Fruit fly (Drosophila melanogaster): ENCODE measurements around the gene LSm3.

The LSm3 gene

dm6 chr3R:23981645-23982044 lies 14.4 kb upstream of the LSm3 start:
- TF ChIP-seq usp (GFP tag; optimal IDR thresholded peaks at IDR 0.05) (no peak), EcR (GFP tag; optimal IDR thresholded peaks at IDR 0.05) (no peak), CG8478 (optimal IDR thresholded peaks at IDR 0.05) (no peak), Dll (optimal IDR thresholded peaks at IDR 0.05) (no peak), pan (optimal IDR thresholded peaks at IDR 0.05) (no peak), psq (optimal IDR thresholded peaks at IDR 0.05) (no peak)

- TF ChIP-seq psq (optimal IDR thresholded peaks at IDR 0.05) (no peak), CG8478 (optimal IDR thresholded peaks at IDR 0.05) (no peak), Dll (optimal IDR thresholded peaks at IDR 0.05) (no peak), pan (optimal IDR thresholded peaks at IDR 0.05) (no peak), usp (GFP tag; optimal IDR thresholded peaks at IDR 0.05) (no peak), EcR (GFP tag; optimal IDR thresholded peaks at IDR 0.05) (no peak)
Measured at dm6 chr3R:23986479-23986930, 9.6 kb upstream of the LSm3 start, which contains the start of the genes CG13603 and CG5902. Gene CG13603, minus strand, starts transcription at chr3R:23986569. Gene CG5902, plus strand, starts transcription at chr3R:23986642.

- TF ChIP-seq CG8478 (optimal IDR thresholded peaks at IDR 0.05) = no peak
- TF ChIP-seq EcR (GFP tag; optimal IDR thresholded peaks at IDR 0.05) = no peak
- TF ChIP-seq pan (optimal IDR thresholded peaks at IDR 0.05) = no peak
- no peak for TF ChIP-seq Dll (optimal IDR thresholded peaks at IDR 0.05)
- no peak for TF ChIP-seq usp (GFP tag; optimal IDR thresholded peaks at IDR 0.05)
- TF ChIP-seq psq (optimal IDR thresholded peaks at IDR 0.05) = no peak
Measured at dm6 chr3R:23991364-23991763, 4.7 kb upstream of the LSm3 start.

dm6 chr3R:23992823-23993797 lies 3.0 kb upstream of the LSm3 start, which contains the start of the genes Epp and Rab7:
Gene Epp, minus strand, starts transcription at chr3R:23992916.
Gene Rab7, plus strand, starts transcription at chr3R:23993008.
- TF ChIP-seq Dll (optimal IDR thresholded peaks at IDR 0.05) = no peak
- TF ChIP-seq EcR (GFP tag; optimal IDR thresholded peaks at IDR 0.05) = no peak
- TF ChIP-seq usp (GFP tag; optimal IDR thresholded peaks at IDR 0.05) = no peak
- TF ChIP-seq pan (optimal IDR thresholded peaks at IDR 0.05) = no peak
- no peak for TF ChIP-seq psq (optimal IDR thresholded peaks at IDR 0.05)
- no peak for TF ChIP-seq CG8478 (optimal IDR thresholded peaks at IDR 0.05)

dm6 chr3R:23994578-23994977 lies 1.5 kb upstream of the LSm3 start:
- no peak for TF ChIP-seq usp (GFP tag; optimal IDR thresholded peaks at IDR 0.05)
- no peak for TF ChIP-seq Dll (optimal IDR thresholded peaks at IDR 0.05)
- TF ChIP-seq EcR (GFP tag; optimal IDR thresholded peaks at IDR 0.05) = no peak
- TF ChIP-seq pan (optimal IDR thresholded peaks at IDR 0.05) = no peak
- TF ChIP-seq CG8478 (optimal IDR thresholded peaks at IDR 0.05) = no peak
- no peak for TF ChIP-seq psq (optimal IDR thresholded peaks at IDR 0.05)

dm6 chr3R:23995460-23995859 lies 602 bp upstream of the LSm3 start, which contains the start of gene CG33108:
Gene CG33108, plus strand, starts transcription at chr3R:23995659.
- TF ChIP-seq usp (GFP tag; optimal IDR thresholded peaks at IDR 0.05) = no peak
- TF ChIP-seq pan (optimal IDR thresholded peaks at IDR 0.05) = no peak
- TF ChIP-seq CG8478 (optimal IDR thresholded peaks at IDR 0.05) = no peak
- no peak for TF ChIP-seq Dll (optimal IDR thresholded peaks at IDR 0.05)
- no peak for TF ChIP-seq psq (optimal IDR thresholded peaks at IDR 0.05)
- TF ChIP-seq EcR (GFP tag; optimal IDR thresholded peaks at IDR 0.05) = no peak

dm6 chr3R:24001150-24001549 lies 5.1 kb downstream of the LSm3 start:
- no peak for TF ChIP-seq EcR (GFP tag; optimal IDR thresholded peaks at IDR 0.05)
- no peak for TF ChIP-seq usp (GFP tag; optimal IDR thresholded peaks at IDR 0.05)
- no peak for TF ChIP-seq CG8478 (optimal IDR thresholded peaks at IDR 0.05)
- no peak for TF ChIP-seq psq (optimal IDR thresholded peaks at IDR 0.05)
- TF ChIP-seq pan (optimal IDR thresholded peaks at IDR 0.05) = no peak
- TF ChIP-seq Dll (optimal IDR thresholded peaks at IDR 0.05) = no peak

dm6 chr3R:24003948-24004347 lies 7.9 kb downstream of the LSm3 start:
- TF ChIP-seq psq (optimal IDR thresholded peaks at IDR 0.05) = no peak
- TF ChIP-seq Dll (optimal IDR thresholded peaks at IDR 0.05) = no peak
- no peak for TF ChIP-seq EcR (GFP tag; optimal IDR thresholded peaks at IDR 0.05)
- no peak for TF ChIP-seq pan (optimal IDR thresholded peaks at IDR 0.05)
- TF ChIP-seq usp (GFP tag; optimal IDR thresholded peaks at IDR 0.05) = no peak
- no peak for TF ChIP-seq CG8478 (optimal IDR thresholded peaks at IDR 0.05)

dm6 chr3R:24006449-24007159 lies 10.5 kb downstream of the LSm3 start:
- TF ChIP-seq psq (optimal IDR thresholded peaks at IDR 0.05) = no peak
- TF ChIP-seq CG8478 (optimal IDR thresholded peaks at IDR 0.05) = no peak
- TF ChIP-seq EcR (GFP tag; optimal IDR thresholded peaks at IDR 0.05) = no peak
- TF ChIP-seq Dll (optimal IDR thresholded peaks at IDR 0.05) = no peak
- no peak for TF ChIP-seq pan (optimal IDR thresholded peaks at IDR 0.05)
- TF ChIP-seq usp (GFP tag; optimal IDR thresholded peaks at IDR 0.05) = no peak

dm6 chr3R:24007775-24008506 lies 11.9 kb downstream of the LSm3 start:
- TF ChIP-seq psq (optimal IDR thresholded peaks at IDR 0.05) (no peak), Dll (optimal IDR thresholded peaks at IDR 0.05) (no peak), pan (optimal IDR thresholded peaks at IDR 0.05) (no peak), usp (GFP tag; optimal IDR thresholded peaks at IDR 0.05) (no peak), EcR (GFP tag; optimal IDR thresholded peaks at IDR 0.05) (no peak), CG8478 (optimal IDR thresholded peaks at IDR 0.05) (no peak)

dm6 chr3R:24008887-24009286 lies 12.8 kb downstream of the LSm3 start:
- no peak for TF ChIP-seq CG8478 (optimal IDR thresholded peaks at IDR 0.05)
- no peak for TF ChIP-seq pan (optimal IDR thresholded peaks at IDR 0.05)
- TF ChIP-seq psq (optimal IDR thresholded peaks at IDR 0.05) = no peak

All from whole organism.